Worm (Caenorhabditis elegans) whole organism, young adult: ENCODE data around the gene ZK185.4.

Experiments used
- D2030.7 ChIP-seq: fragments of 200-800 bp; sonication (Bioruptor generic); IDR thresholded peaks from 2 replicates; pipeline ENCODE4 v1.3.6; 2022; ENCODE audit warnings: missing genetic modification reagents, missing genetic modification characterization, missing compliant biosample characterization
- F23B12.7 ChIP-seq: sonication (generic microtip); optimal IDR thresholded peaks from 2 replicates; lab custom pipeline; 2017; ENCODE audit warnings: missing genetic modification characterization, mild to moderate bottlenecking, missing compliant biosample characterization, antibody characterized with exemption, moderate library complexity; ENCODE audit not compliant: insufficient read depth
- F39B2.1 ChIP-seq: fragments of 200-800 bp; sonication (Bioruptor generic); IDR thresholded peaks from 2 replicates; pipeline ENCODE4 v1.3.6; 2022; ENCODE audit warnings: missing genetic modification reagents, missing genetic modification characterization, missing compliant biosample characterization
- Y53F4B.3 ChIP-seq: fragments of 200-800 bp; sonication (Bioruptor generic); IDR thresholded peaks from 2 replicates; pipeline ENCODE4 v1.3.6; 2022; ENCODE audit warnings: missing genetic modification reagents, missing genetic modification characterization, missing compliant biosample characterization
- Y56A3A.18 ChIP-seq: fragments of 200-800 bp; sonication (Bioruptor generic); IDR thresholded peaks from 2 replicates; pipeline ENCODE4 v1.3.6; 2022; ENCODE audit warnings: missing genetic modification reagents, missing genetic modification characterization, missing compliant biosample characterization
- ZK185.1 ChIP-seq: sonication (generic microtip); optimal IDR thresholded peaks from 2 replicates; lab custom pipeline; 2016; ENCODE audit warnings: mild to moderate bottlenecking, missing genetic modification characterization, missing compliant biosample characterization; ENCODE audit not compliant: poor library complexity, severe bottlenecking
- athp-1 ChIP-seq: sonication (generic microtip); optimal IDR thresholded peaks from 2 replicates; lab custom pipeline; 2017; ENCODE audit warnings: mild to moderate bottlenecking, missing genetic modification characterization, missing compliant biosample characterization
- attf-5 ChIP-seq: fragments of 200-800 bp; sonication (Bioruptor generic); optimal IDR thresholded peaks from 2 replicates; lab custom pipeline; 2018; ENCODE audit warnings: mild to moderate bottlenecking, missing genetic modification characterization, missing compliant biosample characterization
- bed-2 ChIP-seq: fragments of 200-800 bp; sonication (Bioruptor generic); IDR thresholded peaks from 2 replicates; pipeline ENCODE4 v1.3.6; 2022; ENCODE audit warnings: missing genetic modification reagents, missing genetic modification characterization, missing compliant biosample characterization
- ceh-40 ChIP-seq: fragments of 200-800 bp; sonication (Bioruptor generic); IDR thresholded peaks from 2 replicates; pipeline ENCODE4 v1.3.6; 2022; ENCODE audit warnings: missing genetic modification characterization, missing compliant biosample characterization
- ceh-79 ChIP-seq: sonication (generic microtip); optimal IDR thresholded peaks from 2 replicates; lab custom pipeline; 2017; ENCODE audit warnings: mild to moderate bottlenecking, missing genetic modification characterization, missing compliant biosample characterization
- dox-1 ChIP-seq: fragments of 200-800 bp; sonication (Bioruptor generic); IDR thresholded peaks from 2 replicates; pipeline ENCODE4 v1.3.6; 2022; ENCODE audit warnings: missing genetic modification reagents, missing genetic modification characterization, missing compliant biosample characterization
- dpl-1 ChIP-seq: fragments of 150-350 bp; optimal IDR thresholded peaks from 2 replicates; lab custom pipeline; 2014; ENCODE audit warnings: missing biosample characterization, missing genetic modification reagents, missing genetic modification characterization
- efl-1 ChIP-seq: fragments of 150-350 bp; optimal IDR thresholded peaks from 2 replicates; lab custom pipeline; 2014; ENCODE audit warnings: missing biosample characterization, missing genetic modification reagents, missing genetic modification characterization
- egrh-3 ChIP-seq: fragments of 200-800 bp; sonication (Bioruptor generic); IDR thresholded peaks from 2 replicates; pipeline ENCODE4 v1.3.6; 2022; ENCODE audit warnings: missing genetic modification reagents, missing genetic modification characterization, missing compliant biosample characterization
- ets-4 ChIP-seq: fragments of 200-800 bp; sonication (Bioruptor generic); optimal IDR thresholded peaks from 2 replicates; lab custom pipeline; 2018; ENCODE audit warnings: mild to moderate bottlenecking, missing genetic modification characterization, missing compliant biosample characterization
- fkh-3 ChIP-seq: sonication (generic microtip); optimal IDR thresholded peaks from 2 replicates; lab custom pipeline; 2016; ENCODE audit warnings: mild to moderate bottlenecking, missing genetic modification characterization, missing compliant biosample characterization
- hmg-1.2 ChIP-seq: fragments of 200-800 bp; sonication (Bioruptor generic); IDR thresholded peaks from 2 replicates; pipeline ENCODE4 v1.3.6; 2022; ENCODE audit warnings: missing genetic modification reagents, missing genetic modification characterization, missing compliant biosample characterization
- hsf-1 ChIP-seq: fragments of 200-800 bp; sonication (Bioruptor generic); IDR thresholded peaks from 2 replicates; pipeline ENCODE4 v1.3.6; 2022; ENCODE audit warnings: missing genetic modification reagents, missing genetic modification characterization, missing compliant biosample characterization
- lin-40 ChIP-seq: sonication (generic microtip); optimal IDR thresholded peaks from 2 replicates; lab custom pipeline; 2016; ENCODE audit warnings: missing genetic modification characterization, mild to moderate bottlenecking, missing compliant biosample characterization, missing genotype, missing genetic modification reagents
- lsl-1 ChIP-seq: fragments of 200-800 bp; sonication (Bioruptor generic); optimal IDR thresholded peaks from 2 replicates; lab custom pipeline; 2018; ENCODE audit warnings: mild to moderate bottlenecking, missing genetic modification characterization, moderate library complexity, missing compliant biosample characterization
- madf-10 ChIP-seq: sonication (generic microtip); optimal IDR thresholded peaks from 2 replicates; lab custom pipeline; 2016; ENCODE audit warnings: mild to moderate bottlenecking, missing genetic modification characterization, missing compliant biosample characterization
- madf-3 ChIP-seq: fragments of 200-800 bp; sonication (Bioruptor generic); IDR thresholded peaks from 2 replicates; pipeline ENCODE4 v1.3.6; 2022; ENCODE audit warnings: missing genetic modification reagents, missing genetic modification characterization, missing compliant biosample characterization
- madf-6 ChIP-seq: fragments of 200-800 bp; sonication (Bioruptor generic); IDR thresholded peaks from 2 replicates; pipeline ENCODE4 v1.3.6; 2022; ENCODE audit warnings: missing genetic modification reagents, missing genetic modification characterization, missing compliant biosample characterization
- nfya-2 ChIP-seq: fragments of 200-800 bp; sonication (Bioruptor generic); IDR thresholded peaks from 2 replicates; pipeline ENCODE4 v1.3.6; 2022; ENCODE audit warnings: missing genetic modification reagents, missing genetic modification characterization, missing compliant biosample characterization
- nhr-27 ChIP-seq: fragments of 200-800 bp; sonication (Bioruptor generic); optimal IDR thresholded peaks from 2 replicates; lab custom pipeline; 2018; ENCODE audit warnings: mild to moderate bottlenecking, missing genetic modification characterization, moderate library complexity, missing compliant biosample characterization
- pha-4 ChIP-seq: fragments of 150-350 bp; sonication (generic microtip); optimal IDR thresholded peaks from 2 replicates; lab custom pipeline; 2014; ENCODE audit warnings: missing biosample characterization, missing genetic modification reagents, missing genetic modification characterization
- rec-8 ChIP-seq, 2 experiments: sonication (generic microtip); optimal IDR thresholded peaks; 2 replicates each; lab custom pipeline; 2016; ENCODE audit warnings: mild to moderate bottlenecking in 2 of 2, missing genetic modification characterization in 2 of 2, missing genetic modification reagents in 2 of 2, missing genotype in 2 of 2, missing biosample characterization in 1 of 2, missing compliant biosample characterization in 1 of 2, moderate library complexity in 1 of 2
- repo-1 ChIP-seq: sonication (generic microtip); optimal IDR thresholded peaks from 2 replicates; lab custom pipeline; 2017; ENCODE audit warnings: mild to moderate bottlenecking, missing genetic modification characterization, missing compliant biosample characterization
- sea-2 ChIP-seq: fragments of 200-800 bp; sonication (Bioruptor generic); IDR thresholded peaks from 2 replicates; pipeline ENCODE4 v1.3.6; 2022; ENCODE audit warnings: missing genetic modification characterization, missing compliant biosample characterization
- snpc-1.1 ChIP-seq: sonication (generic microtip); optimal IDR thresholded peaks from 2 replicates; lab custom pipeline; 2017; ENCODE audit warnings: missing genetic modification characterization, mild to moderate bottlenecking, missing compliant biosample characterization, antibody characterized with exemption, moderate library complexity, missing genotype, missing genetic modification reagents; ENCODE audit not compliant: insufficient read depth
- snpc-3.4 ChIP-seq: sonication (generic microtip); optimal IDR thresholded peaks from 2 replicates; lab custom pipeline; 2017; ENCODE audit warnings: missing genetic modification characterization, mild to moderate bottlenecking, missing compliant biosample characterization, antibody characterized with exemption, moderate library complexity, missing genotype, missing genetic modification reagents
- snpc-4 ChIP-seq, 5 experiments: fragments of 150-350 bp in 1 of 5; sonication (generic microtip) in 4 of 5; optimal IDR thresholded peaks; 2 replicates each; lab custom pipeline; 2014 to 2018; ENCODE audit warnings: missing genetic modification characterization in 5 of 5, missing biosample characterization in 3 of 5, antibody characterized with exemption in 2 of 5, mild to moderate bottlenecking in 2 of 5, missing compliant biosample characterization in 2 of 5, missing genotype in 2 of 5, moderate library complexity in 2 of 5, missing genetic modification reagents in 1 of 5
- tbp1 ChIP-seq: fragments of 200-800 bp; sonication (Bioruptor generic); optimal IDR thresholded peaks from 2 replicates; lab custom pipeline; 2018; ENCODE audit warnings: mild to moderate bottlenecking, missing genetic modification characterization, missing compliant biosample characterization
- xnd-1 ChIP-seq: sonication (generic microtip); optimal IDR thresholded peaks from 2 replicates; lab custom pipeline; 2016; ENCODE audit warnings: missing genotype, missing genetic modification reagents, missing genetic modification characterization, missing compliant biosample characterization
- zfh-2 ChIP-seq: fragments of 200-800 bp; sonication (Bioruptor generic); conservative IDR thresholded peaks from 2 replicates; pipeline ENCODE4 v1.3.6; 2022; ENCODE audit warnings: missing genetic modification reagents, missing genetic modification characterization, missing compliant biosample characterization
- ztf-18 ChIP-seq: sonication (generic microtip); optimal IDR thresholded peaks from 2 replicates; lab custom pipeline; 2016; ENCODE audit warnings: missing genotype, mild to moderate bottlenecking, missing genetic modification characterization, missing compliant biosample characterization
- ztf-26 ChIP-seq: sonication (generic microtip); optimal IDR thresholded peaks from 2 replicates; lab custom pipeline; 2017; ENCODE audit warnings: missing genetic modification characterization, missing compliant biosample characterization
- ztf-6 ChIP-seq: fragments of 200-800 bp; sonication (Bioruptor generic); IDR thresholded peaks from 2 replicates; pipeline ENCODE4 v1.3.6; 2022; ENCODE audit warnings: missing genetic modification reagents, missing genetic modification characterization, missing compliant biosample characterization

ZK185.4 gene

ce11 chrIV:4519714-4520113, 13.2 kb downstream of the ZK185.4 start:
- TF ChIP-seq madf-6 (GFP tag; lab: Robert Waterston, UW) (no peak), zfh-2 (GFP tag; lab: Robert Waterston, UW) (0 out of 2 replicates have a peak, but pooled peaks have one; percentile 20)

ce11 chrIV:4518111-4518510, 14.8 kb downstream of the ZK185.4 start:
- TF ChIP-seq madf-3 (no peak), athp-1 (tag; lab: Kevin White, UChicago) (no peak)
- TF ChIP-seq, all 124 proteins: peak for 0

- no peak for TF ChIP-seq repo-1 (tag; lab: Kevin White, UChicago)
- TF ChIP-seq madf-3 = 0 out of 2 replicates have a peak, but pooled peaks have one; percentile 42
Measured at ce11 chrIV:4517066-4517465, 15.9 kb downstream of the ZK185.4 start, which contains the start of gene ZK180.5. ZK180.5 (minus strand) TSS chrIV:4517166.

ce11 chrIV:4516478-4516877, 16.4 kb downstream of the ZK185.4 start:
- TF ChIP-seq zfh-2 (GFP tag; lab: Robert Waterston, UW) = peak; percentile 45
- TF ChIP-seq egrh-3 = peak; percentile 79
- TF ChIP-seq fkh-3 = no peak
- no peak for TF ChIP-seq nhr-27 (tag; lab: Kevin White, UChicago)
- TF ChIP-seq sea-2 = no peak

ce11 chrIV:4513269-4513819, 19.6 kb downstream of the ZK185.4 start, which contains the start of gene sar-1:
sar-1 (minus strand) TSS chrIV:4513319.
- TF ChIP-seq pha-4 (tag; lab: Kevin White, UChicago) = no peak
- TF ChIP-seq attf-5 = peak; percentile 59
- TF ChIP-seq dpl-1 = peak; percentile 17
- peak; percentile 97 for TF ChIP-seq ztf-18 (tag; lab: Kevin White, UChicago)
- TF ChIP-seq ztf-26 (tag; lab: Kevin White, UChicago) = peak; percentile 51
- TF ChIP-seq tbp1 (GFP tag; lab: Kevin White, UChicago) = peak; percentile 59
- peak; percentile 66 for TF ChIP-seq D2030.7 (GFP tag; lab: Robert Waterston, UW)
- TF ChIP-seq zfh-2 (GFP tag; lab: Robert Waterston, UW) = peak; percentile 84
- no peak for TF ChIP-seq nfya-2 (GFP tag; lab: Robert Waterston, UW)
- peak; percentile 61 for TF ChIP-seq lsl-1 (GFP tag; lab: Kevin White, UChicago)
- TF ChIP-seq ztf-6 (GFP tag; lab: Robert Waterston, UW) = no peak
- peak; percentile 9 for TF ChIP-seq athp-1 (tag; lab: Kevin White, UChicago)
- TF ChIP-seq ZK185.1 (tag; lab: Kevin White, UChicago) = no peak
- no peak for TF ChIP-seq snpc-4 (GFP tag; optimal IDR thresholded peaks at IDR 0.05; lab: Kevin White, UChicago)
- TF ChIP-seq snpc-4 (tag; optimal IDR thresholded peaks at IDR 0.05; lab: Kevin White, UChicago) = peak in 2 of 4 experiments; percentile 65 to 70
- TF ChIP-seq efl-1 (GFP tag; lab: Kevin White, UChicago) = peak; percentile 55
- no peak for TF ChIP-seq rec-8 (tag; optimal IDR thresholded peaks at IDR 0.05; lab: Kevin White, UChicago)
- TF ChIP-seq F39B2.1 (GFP tag; lab: Robert Waterston, UW) = no peak
- TF ChIP-seq xnd-1 = peak; percentile 58
- no peak for TF ChIP-seq bed-2
- peak; percentile 86 for TF ChIP-seq lin-40
- TF ChIP-seq ceh-79 (tag; lab: Kevin White, UChicago) = no peak
- peak; percentile 8 for TF ChIP-seq F23B12.7 (tag; lab: Kevin White, UChicago)
- TF ChIP-seq snpc-3.4 = peak; percentile 2
- peak; percentile 40; the same call in 1 of the 2 replicates for TF ChIP-seq Y56A3A.18
- peak; percentile 85 for TF ChIP-seq dox-1 (GFP tag; lab: Robert Waterston, UW)
- TF ChIP-seq hmg-1.2 = peak; percentile 53
- TF ChIP-seq snpc-1.1 (tag; lab: Kevin White, UChicago) = no peak
- TF ChIP-seq ets-4 = no peak
- TF ChIP-seq Y53F4B.3 (GFP tag; lab: Robert Waterston, UW) = no peak
- peak; percentile 61; the same call in 1 of the 2 replicates for TF ChIP-seq hsf-1 (GFP tag; lab: Robert Waterston, UW)
- peak; percentile 24 for TF ChIP-seq madf-10 (tag; lab: Kevin White, UChicago)
- no peak for TF ChIP-seq ceh-40 (GFP tag; lab: Robert Waterston, UW)
